Fruit fly (Drosophila melanogaster) whole organism, prepupa: ENCODE measurements around the gene Tet.
A peak's percentile ranks its signal among the peaks of the same experiment; 100 is the strongest.

Source experiments
- Blimp-1 ChIP-seq: fragments of 200-800 bp; sonication (Bioruptor generic); optimal IDR thresholded peaks from 3 replicates; lab custom pipeline; 2017; ENCODE audit warnings: missing biosample characterization, missing genetic modification characterization, mild to moderate bottlenecking, moderate library complexity, missing genetic modification reagents
- CG15336 ChIP-seq: fragments of 200-800 bp; sonication (Bioruptor generic); IDR thresholded peaks from 2 replicates; pipeline ENCODE4 v1.3.6; 2022; ENCODE audit warnings: missing biosample characterization, missing genetic modification characterization
- CG31627 ChIP-seq: fragments of 200-800 bp; sonication (Bioruptor generic); optimal IDR thresholded peaks from 3 replicates; lab custom pipeline; 2016; ENCODE audit warnings: missing biosample characterization, missing genetic modification characterization
- CG32006 ChIP-seq: fragments of 200-800 bp; sonication (Bioruptor generic); optimal IDR thresholded peaks from 3 replicates; lab custom pipeline; 2017; ENCODE audit warnings: missing biosample characterization, mild to moderate bottlenecking, missing genetic modification characterization
- CG34406 ChIP-seq: fragments of 200-800 bp; sonication (Bioruptor generic); optimal IDR thresholded peaks from 3 replicates; lab custom pipeline; 2016; ENCODE audit warnings: missing biosample characterization, missing genetic modification characterization
- CG3919 ChIP-seq: fragments of 200-800 bp; sonication (Bioruptor generic); optimal IDR thresholded peaks from 3 replicates; lab custom pipeline; 2016; ENCODE audit warnings: missing biosample characterization, missing genetic modification characterization
- CG4318 ChIP-seq: fragments of 200-800 bp; sonication (Bioruptor generic); optimal IDR thresholded peaks from 3 replicates; lab custom pipeline; 2017; ENCODE audit warnings: missing biosample characterization, mild to moderate bottlenecking, missing genetic modification characterization
- CG6163 ChIP-seq: fragments of 200-800 bp; sonication (Bioruptor generic); IDR thresholded peaks from 3 replicates; pipeline ENCODE4 v1.3.6; 2022; ENCODE audit warnings: missing biosample characterization, missing genetic modification characterization
- CG6276 ChIP-seq: fragments of 200-800 bp; sonication (Bioruptor generic); optimal IDR thresholded peaks from 2 replicates; lab custom pipeline; 2017; ENCODE audit warnings: missing biosample characterization, mild to moderate bottlenecking, missing genetic modification characterization
- CG6808 ChIP-seq: fragments of 200-800 bp; sonication (Bioruptor generic); optimal IDR thresholded peaks from 3 replicates; lab custom pipeline; 2017; ENCODE audit warnings: missing biosample characterization, missing genetic modification characterization, mild to moderate bottlenecking, moderate library complexity, missing genetic modification reagents
- CG6854 ChIP-seq: fragments of 200-800 bp; sonication (Bioruptor generic); optimal IDR thresholded peaks from 2 replicates; lab custom pipeline; 2017; ENCODE audit warnings: missing biosample characterization, mild to moderate bottlenecking, missing genetic modification characterization
- CG7368 ChIP-seq: fragments of 200-800 bp; sonication (Bioruptor generic); optimal IDR thresholded peaks from 3 replicates; lab custom pipeline; 2016; ENCODE audit warnings: missing biosample characterization, missing genetic modification characterization
- CG8319 ChIP-seq: fragments of 200-800 bp; sonication (Bioruptor generic); optimal IDR thresholded peaks from 3 replicates; lab custom pipeline; 2016; ENCODE audit warnings: missing biosample characterization, missing genetic modification characterization
- CG8632 ChIP-seq: fragments of 200-800 bp; sonication (Bioruptor generic); optimal IDR thresholded peaks from 3 replicates; lab custom pipeline; 2016; ENCODE audit warnings: missing biosample characterization, missing genetic modification characterization
- CG9139 ChIP-seq: fragments of 200-800 bp; sonication (Bioruptor generic); optimal IDR thresholded peaks from 3 replicates; lab custom pipeline; 2017; ENCODE audit warnings: missing biosample characterization, mild to moderate bottlenecking, missing genetic modification characterization
- Eip78C ChIP-seq: fragments of 200-800 bp; sonication (Bioruptor generic); peaks from one replicate; lab custom pipeline; 2016; ENCODE audit warnings: missing biosample characterization, missing genetic modification characterization
- Eip93F ChIP-seq: fragments of 200-800 bp; sonication (Bioruptor generic); optimal IDR thresholded peaks from 2 replicates; lab custom pipeline; 2016; ENCODE audit warnings: missing biosample characterization, mild to moderate bottlenecking, missing genetic modification characterization
- Hr38 ChIP-seq: sonication (Bioruptor generic); optimal IDR thresholded peaks from 2 replicates; lab custom pipeline; 2016; ENCODE audit warnings: missing biosample characterization, missing genetic modification characterization
- Hr39 ChIP-seq: fragments of 200-800 bp; sonication (Bioruptor generic); optimal IDR thresholded peaks from 2 replicates; lab custom pipeline; 2016; ENCODE audit warnings: missing biosample characterization, missing genetic modification characterization
- Hr4 ChIP-seq: fragments of 200-800 bp; sonication (Bioruptor generic); optimal IDR thresholded peaks from 3 replicates; lab custom pipeline; 2016; ENCODE audit warnings: missing biosample characterization, missing genetic modification characterization
- Met ChIP-seq: fragments of 200-800 bp; sonication (Bioruptor generic); optimal IDR thresholded peaks from 3 replicates; lab custom pipeline; 2016; ENCODE audit warnings: missing biosample characterization, missing genetic modification characterization
- OdsH ChIP-seq: fragments of 200-800 bp; sonication (Bioruptor generic); optimal IDR thresholded peaks from 3 replicates; lab custom pipeline; 2016; ENCODE audit warnings: missing biosample characterization, missing genetic modification characterization
- Smox ChIP-seq: fragments of 200-800 bp; sonication (Bioruptor generic); optimal IDR thresholded peaks from 3 replicates; lab custom pipeline; 2016; ENCODE audit warnings: missing biosample characterization, missing genetic modification characterization
- Sox102F ChIP-seq: fragments of 200-800 bp; sonication (Bioruptor generic); optimal IDR thresholded peaks from 2 replicates; lab custom pipeline; 2016; ENCODE audit warnings: missing biosample characterization, mild to moderate bottlenecking, missing genetic modification characterization
- Sox15 ChIP-seq: fragments of 200-800 bp; sonication (Bioruptor generic); optimal IDR thresholded peaks from 3 replicates; lab custom pipeline; 2016; ENCODE audit warnings: missing biosample characterization, missing genetic modification characterization
- acj6 ChIP-seq: fragments of 200-800 bp; sonication (Bioruptor generic); optimal IDR thresholded peaks from 3 replicates; lab custom pipeline; 2016; ENCODE audit warnings: missing biosample characterization, missing genetic modification characterization
- cyc ChIP-seq: fragments of 200-800 bp; sonication (Bioruptor generic); optimal IDR thresholded peaks from 3 replicates; lab custom pipeline; 2016; ENCODE audit warnings: missing biosample characterization, missing genetic modification characterization
- dsx ChIP-seq: fragments of 200-800 bp; optimal IDR thresholded peaks from 3 replicates; lab custom pipeline; 2019; ENCODE audit warnings: missing biosample characterization, mild to moderate bottlenecking, missing genetic modification characterization, moderate library complexity; ENCODE audit not compliant: poor library complexity, severe bottlenecking
- eg ChIP-seq: fragments of 200-800 bp; sonication (Bioruptor generic); IDR thresholded peaks from 3 replicates; pipeline ENCODE4 v1.3.6; 2022; ENCODE audit warnings: missing biosample characterization, missing genetic modification characterization
- esn ChIP-seq: fragments of 200-800 bp; sonication (Bioruptor generic); optimal IDR thresholded peaks from 2 replicates; lab custom pipeline; 2016; ENCODE audit warnings: missing biosample characterization, mild to moderate bottlenecking, missing genetic modification characterization, moderate library complexity
- fd85E ChIP-seq: fragments of 200-800 bp; sonication (Bioruptor generic); optimal IDR thresholded peaks from 3 replicates; lab custom pipeline; 2016; ENCODE audit warnings: missing biosample characterization, missing genetic modification characterization
- lz ChIP-seq: fragments of 200-800 bp; sonication (Bioruptor generic); optimal IDR thresholded peaks from 3 replicates; lab custom pipeline; 2016; ENCODE audit warnings: missing biosample characterization, missing genetic modification characterization
- net ChIP-seq: fragments of 200-800 bp; sonication (Bioruptor generic); optimal IDR thresholded peaks from 3 replicates; lab custom pipeline; 2016; ENCODE audit warnings: missing biosample characterization, missing genetic modification characterization
- pdm3 ChIP-seq: fragments of 200-800 bp; sonication (Bioruptor generic); optimal IDR thresholded peaks from 3 replicates; lab custom pipeline; 2016; ENCODE audit warnings: missing biosample characterization, missing genetic modification characterization
- salr ChIP-seq, 2 experiments: fragments of 200-800 bp; sonication (Bioruptor generic); optimal IDR thresholded peaks; 3 replicates each; lab custom pipeline; 2016 to 2018; ENCODE audit warnings: missing biosample characterization in 2 of 2, missing genetic modification characterization in 2 of 2, mild to moderate bottlenecking in 1 of 2
- spab ChIP-seq: fragments of 200-800 bp; sonication (Bioruptor generic); optimal IDR thresholded peaks from 2 replicates; lab custom pipeline; 2017; ENCODE audit warnings: missing biosample characterization, mild to moderate bottlenecking, missing genetic modification characterization, missing genetic modification reagents
- ss ChIP-seq, 2 experiments: fragments of 200-800 bp; sonication (Bioruptor generic); optimal IDR thresholded peaks; 2 replicates in 1 of 2; 3 replicates in 1 of 2; lab custom pipeline; 2017 to 2018; ENCODE audit warnings: mild to moderate bottlenecking in 2 of 2, missing biosample characterization in 2 of 2, missing genetic modification characterization in 2 of 2, moderate library complexity in 1 of 2
- svp ChIP-seq: fragments of 200-800 bp; sonication (Bioruptor generic); peaks from one replicate; lab custom pipeline; 2016; ENCODE audit warnings: missing biosample characterization, missing genetic modification characterization
- topi ChIP-seq: fragments of 200-800 bp; sonication (Bioruptor generic); optimal IDR thresholded peaks from 3 replicates; lab custom pipeline; 2016; ENCODE audit warnings: missing biosample characterization, missing genetic modification characterization
- vri ChIP-seq: fragments of 200-800 bp; sonication (Bioruptor generic); optimal IDR thresholded peaks from 3 replicates; lab custom pipeline; 2016; ENCODE audit warnings: missing biosample characterization, mild to moderate bottlenecking, missing genetic modification characterization

The Tet gene

dm6 chr3L:2834980-2835379 lies 44.0 kb downstream of the Tet start (continued):
- peak; percentile 72 for TF ChIP-seq Sox15 (GFP tag; lab: Kevin White, UChicago)
- TF ChIP-seq net (GFP tag; lab: Kevin White, UChicago), result peak; percentile 77
- TF ChIP-seq CG8319, result peak; percentile 74
- TF ChIP-seq Smox (GFP tag; lab: Kevin White, UChicago), result peak; percentile 62
- TF ChIP-seq salr (GFP tag; optimal IDR thresholded peaks at IDR 0.05; lab: Kevin White, UChicago), result peak; percentile 54 to 74
- TF ChIP-seq CG34406 (GFP tag; lab: Kevin White, UChicago), result peak; percentile 97
- TF ChIP-seq Blimp-1 (GFP tag; lab: Kevin White, UChicago), result peak; percentile 17
- TF ChIP-seq Hr38 (GFP tag; lab: Kevin White, UChicago), result no peak
- TF ChIP-seq lz (GFP tag; lab: Kevin White, UChicago), result peak; percentile 52
- TF ChIP-seq spab, result peak; percentile 76
- peak; percentile 60 for TF ChIP-seq CG3919 (GFP tag; lab: Kevin White, UChicago)
- TF ChIP-seq CG15336, result peak; percentile 78
- TF ChIP-seq CG31627 (GFP tag; lab: Kevin White, UChicago), result peak; percentile 27
- peak; percentile 15 for TF ChIP-seq Hr39 (GFP tag; lab: Kevin White, UChicago)
- peak; percentile 49; the same call in 1 of the 3 replicates for TF ChIP-seq eg
- TF ChIP-seq CG32006 (GFP tag; lab: Kevin White, UChicago), result peak; percentile 74
- TF ChIP-seq vri, result peak; percentile 44
- TF ChIP-seq esn (GFP tag; lab: Kevin White, UChicago), result peak; percentile 89
- TF ChIP-seq CG7368 (GFP tag; lab: Kevin White, UChicago), result peak; percentile 39
- no peak for TF ChIP-seq fd85E (GFP tag; lab: Kevin White, UChicago)
- peak; percentile 51 for TF ChIP-seq pdm3 (GFP tag; lab: Kevin White, UChicago)
- peak; percentile 46 for TF ChIP-seq topi (GFP tag; lab: Kevin White, UChicago)
- no peak for TF ChIP-seq Hr4 (GFP tag; lab: Kevin White, UChicago)
- TF ChIP-seq Sox102F, result peak; percentile 0
- peak; percentile 92 for TF ChIP-seq OdsH
- TF ChIP-seq Met (GFP tag; lab: Kevin White, UChicago), result peak; percentile 77
- peak; percentile 3 for TF ChIP-seq cyc (GFP tag; lab: Kevin White, UChicago)
- no peak for TF ChIP-seq CG6276 (GFP tag; lab: Kevin White, UChicago)
- TF ChIP-seq CG6163 (GFP tag; lab: Robert Waterston, UW), result peak; percentile 52; the same call in 2 of the 3 replicates

- TF ChIP-seq Sox102F, result peak; percentile 30
- no peak for TF ChIP-seq CG8319
- TF ChIP-seq CG3919 (GFP tag; lab: Kevin White, UChicago), result no peak
- peak; percentile 44 for TF ChIP-seq CG6808 (GFP tag; lab: Kevin White, UChicago)
- peak; percentile 42 for TF ChIP-seq svp
- peak; percentile 39; the same call in 2 of the 3 replicates for TF ChIP-seq CG6163 (GFP tag; lab: Robert Waterston, UW)
- TF ChIP-seq Blimp-1 (GFP tag; lab: Kevin White, UChicago), result peak; percentile 96
- TF ChIP-seq Eip93F (GFP tag; lab: Kevin White, UChicago), result peak; percentile 2
- peak; percentile 74 for TF ChIP-seq Eip78C (GFP tag; lab: Kevin White, UChicago)
- TF ChIP-seq acj6 (GFP tag; lab: Kevin White, UChicago), result no peak
- TF ChIP-seq ss (GFP tag; optimal IDR thresholded peaks at IDR 0.05; lab: Kevin White, UChicago), result peak; percentile 29 to 70
- peak; percentile 34 for TF ChIP-seq dsx (GFP tag; lab: Kevin White, UChicago)
- TF ChIP-seq CG6854 (GFP tag; lab: Kevin White, UChicago), result peak; percentile 63
- no peak for TF ChIP-seq CG4318 (GFP tag; lab: Kevin White, UChicago)
- TF ChIP-seq CG8632 (GFP tag; lab: Kevin White, UChicago), result no peak
- no peak for TF ChIP-seq net (GFP tag; lab: Kevin White, UChicago)
- no peak for TF ChIP-seq OdsH
- peak; percentile 51 for TF ChIP-seq CG9139 (GFP tag; lab: Kevin White, UChicago)
- TF ChIP-seq pdm3 (GFP tag; lab: Kevin White, UChicago), result no peak
- peak; percentile 19 for TF ChIP-seq spab
- TF ChIP-seq eg, result no peak
- TF ChIP-seq, all 60 proteins: peak for 12
Measured at dm6 chr3L:2833652-2834051, 45.3 kb downstream of the Tet start.
